Worm (Caenorhabditis elegans): Measurements from ENCODE around the gene R02D5.8.

Gene R02D5.8

ce11 chrV:14496446-14496845, 22.7 kb downstream of the R02D5.8 start:
- TF ChIP-seq pag-3 (tag; optimal IDR thresholded peaks at IDR 0.05; ENCODE audit: borderline replicate concordance): no peak
- TF ChIP-seq ceh-18 (tag; optimal IDR thresholded peaks at IDR 0.05): no peak
- TF ChIP-seq ztf-16 (tag; optimal IDR thresholded peaks at IDR 0.05): no peak
- TF ChIP-seq ceh-31 (tag; optimal IDR thresholded peaks at IDR 0.05): peak; percentile 20
- no peak for TF ChIP-seq K09A11.1 (tag; optimal IDR thresholded peaks at IDR 0.05; ENCODE audit: insufficient read depth)
- TF ChIP-seq ceh-6 (GFP tag; optimal IDR thresholded peaks at IDR 0.05): peak; percentile 40
- TF ChIP-seq pros-1 (tag; optimal IDR thresholded peaks at IDR 0.05): no peak
- TF ChIP-seq fkh-6 (tag; optimal IDR thresholded peaks at IDR 0.05): no peak
- TF ChIP-seq ceh-30 (tag; optimal IDR thresholded peaks at IDR 0.05): no peak
- no peak for TF ChIP-seq unc-3 (GFP tag; conservative IDR thresholded peaks at IDR 0.05)
- TF ChIP-seq unc-3 (tag; optimal IDR thresholded peaks at IDR 0.05): no peak
- TF ChIP-seq gmeb-2 (tag; optimal IDR thresholded peaks at IDR 0.05): no peak
- no peak for TF ChIP-seq syd-9 (tag; optimal IDR thresholded peaks at IDR 0.05)
- TF ChIP-seq ceh-24 (tag; optimal IDR thresholded peaks at IDR 0.05): no peak
- no peak for TF ChIP-seq ceh-19 (GFP tag; optimal IDR thresholded peaks at IDR 0.05)
- TF ChIP-seq ceh-48 (tag; optimal IDR thresholded peaks at IDR 0.05): no peak
- peak; percentile 74 for TF ChIP-seq unc-42 (tag; optimal IDR thresholded peaks at IDR 0.05)
- no peak for TF ChIP-seq sdc-2 (tag; optimal IDR thresholded peaks at IDR 0.05)
- no peak for TF ChIP-seq C08G9.2 (tag; optimal IDR thresholded peaks at IDR 0.05)
- TF ChIP-seq che-1 (tag; optimal IDR thresholded peaks at IDR 0.05): no peak
- no peak for TF ChIP-seq hlh-13 (GFP tag; optimal IDR thresholded peaks at IDR 0.05)
- TF ChIP-seq hlh-8 (tag; optimal IDR thresholded peaks at IDR 0.05): no peak
- TF ChIP-seq lim-6 (tag; optimal IDR thresholded peaks at IDR 0.05): no peak
- no peak for TF ChIP-seq pha-2 (tag; optimal IDR thresholded peaks at IDR 0.05)
- TF ChIP-seq ttx-3 (tag; optimal IDR thresholded peaks at IDR 0.05): no peak

ce11 chrV:14495493-14495892, 23.7 kb downstream of the R02D5.8 start:
- TF ChIP-seq pha-4 (tag; optimal IDR thresholded peaks at IDR 0.05): no peak
- no peak for TF ChIP-seq unc-42 (tag; optimal IDR thresholded peaks at IDR 0.05)
- TF ChIP-seq madf-2 (tag; optimal IDR thresholded peaks at IDR 0.05): no peak

ce11 chrV:14493665-14494064, 25.5 kb downstream of the R02D5.8 start:
- TF ChIP-seq fax-1 (tag; optimal IDR thresholded peaks at IDR 0.05): no peak
- TF ChIP-seq nfya-1 (tag; optimal IDR thresholded peaks at IDR 0.05): peak; percentile 84

- no peak for TF ChIP-seq ceh-45 (GFP tag; IDR thresholded peaks at IDR 0.05)
- TF ChIP-seq nhr-11 (tag; optimal IDR thresholded peaks at IDR 0.05): no peak
- no peak for TF ChIP-seq madf-2 (tag; optimal IDR thresholded peaks at IDR 0.05)
- TF ChIP-seq fkh-6 (tag; optimal IDR thresholded peaks at IDR 0.05): no peak
- no peak for TF ChIP-seq sox-4 (tag; optimal IDR thresholded peaks at IDR 0.05)
- TF ChIP-seq unc-42 (tag; optimal IDR thresholded peaks at IDR 0.05): peak; percentile 87
- peak; percentile 46 for TF ChIP-seq tbx-2 (tag; optimal IDR thresholded peaks at IDR 0.05)
- no peak for TF ChIP-seq hlh-6 (tag; optimal IDR thresholded peaks at IDR 0.05)
- TF ChIP-seq hlh-30 (tag; optimal IDR thresholded peaks at IDR 0.05; ENCODE audit: insufficient read depth): no peak
- TF ChIP-seq ceh-14 (tag; optimal IDR thresholded peaks at IDR 0.05): peak; percentile 35
- no peak for TF ChIP-seq ceh-34 (tag; optimal IDR thresholded peaks at IDR 0.05)
- TF ChIP-seq ahr-1 (tag; optimal IDR thresholded peaks at IDR 0.05): no peak
- peak; percentile 23 for TF ChIP-seq C08G9.2 (tag; optimal IDR thresholded peaks at IDR 0.05)
- no peak for TF ChIP-seq npax-4 (tag; optimal IDR thresholded peaks at IDR 0.05)
- no peak for TF ChIP-seq ceh-19 (GFP tag; optimal IDR thresholded peaks at IDR 0.05)
- no peak for TF ChIP-seq hlh-13 (GFP tag; optimal IDR thresholded peaks at IDR 0.05)
- no peak for TF ChIP-seq ets-4 (tag; optimal IDR thresholded peaks at IDR 0.05)
- TF ChIP-seq ceh-31 (tag; optimal IDR thresholded peaks at IDR 0.05): peak; percentile 24
These were observed 28.1 kb downstream of the R02D5.8 start for ce11 chrV:14491097-14491496.
